Fruit fly (Drosophila melanogaster) Kc167 (cell line): ENCODE measurements around the gene cu.

Experiments used
- Myc ChIP-seq: fragments of >200 bp; optimal IDR thresholded peaks from 2 replicates; lab custom pipeline; 2017; ENCODE audit warnings: missing external identifiers
- h ChIP-seq: fragments of >200 bp; optimal IDR thresholded peaks from 3 replicates; lab custom pipeline; 2018; ENCODE audit warnings: missing external identifiers
- ttk ChIP-seq: sonication (Bioruptor generic); optimal IDR thresholded peaks from 2 replicates; lab custom pipeline; 2017; ENCODE audit warnings: missing external identifiers

DNA sequence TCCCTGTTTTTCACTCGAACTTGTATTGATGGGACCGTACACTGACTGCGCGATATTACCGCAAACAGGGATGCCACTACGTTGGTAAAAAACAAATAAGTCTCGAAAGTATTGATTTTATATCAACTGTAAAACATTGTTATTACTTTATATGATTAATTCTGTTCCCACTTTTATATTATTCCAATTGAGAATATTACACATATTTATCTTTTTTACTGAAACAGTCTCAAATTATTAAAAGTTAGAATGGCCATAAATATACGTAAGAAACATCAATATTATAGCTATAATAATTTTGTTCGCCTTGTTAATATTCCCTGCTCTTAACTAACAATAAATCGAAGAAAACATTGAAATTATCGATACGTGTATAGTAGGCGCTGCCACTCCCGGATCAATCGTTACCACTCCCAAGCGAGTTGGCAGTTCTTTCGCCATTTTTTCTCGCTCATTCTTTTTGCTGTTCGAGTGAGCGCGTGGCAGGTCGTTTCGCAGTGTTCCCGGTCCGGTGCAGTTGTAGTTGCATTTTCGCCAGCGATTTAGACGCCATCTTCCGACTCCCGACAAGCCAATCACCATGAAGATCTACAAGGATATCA lies 12.5 kb downstream of the cu start, which contains the start of the genes SdhC and Tctp:
- TF ChIP-seq ttk (lab: Kevin White, UChicago) = no peak
- TF ChIP-seq h (lab: Kevin White, UChicago) = no peak
- TF ChIP-seq Myc = no peak
